Worm (Caenorhabditis elegans) whole organism, L4/young adult: ENCODE results near the gene C46G7.2.
"Not testable (repeated sequence)": the region's sequence is repeated elsewhere in the genome, so short reads cannot be mapped to it uniquely, and the experiment has no call there.

Source experiments
- W03F9.2 ChIP-seq: fragments of 150-350 bp; optimal IDR thresholded peaks from 2 replicates; lab custom pipeline; 2014; ENCODE audit warnings: missing biosample characterization, missing genetic modification characterization
- dao-5 ChIP-seq: sonication (generic microtip); optimal IDR thresholded peaks from 2 replicates; lab custom pipeline; 2016; ENCODE audit warnings: missing genotype, missing genetic modification characterization, moderate library complexity, missing compliant biosample characterization
- him-1 ChIP-seq: sonication (generic microtip); optimal IDR thresholded peaks from 2 replicates; lab custom pipeline; 2016; ENCODE audit warnings: missing genotype, missing genetic modification reagents, missing genetic modification characterization, missing compliant biosample characterization

Gene C46G7.2

ce11 chrIV:6013853-6014252 lies 1.1 kb upstream of the C46G7.2 start:
- TF ChIP-seq W03F9.2: no peak
- TF ChIP-seq dao-5: no peak
- no peak for TF ChIP-seq him-1

- TF ChIP-seq W03F9.2: no peak
- no peak for TF ChIP-seq dao-5
- TF ChIP-seq him-1: no peak
Measured at ce11 chrIV:6017664-6018063, 2.7 kb downstream of the C46G7.2 start, which contains the start of gene C46G7.1. C46G7.1 (plus strand) TSS chrIV:6018003.

- TF ChIP-seq him-1 (no peak), dao-5 (no peak), W03F9.2 (no peak)
Measured at ce11 chrIV:6032413-6032812, 17.4 kb downstream of the C46G7.2 start.

ce11 chrIV:6033539-6033938 lies 18.5 kb downstream of the C46G7.2 start, which contains the start of gene pqn-22:
pqn-22 (minus strand) TSS chrIV:6033639.
- TF ChIP-seq dao-5, him-1, W03F9.2: not testable (repeated sequence)

ce11 chrIV:6035113-6035512 lies 20.1 kb downstream of the C46G7.2 start:
- no peak for TF ChIP-seq dao-5
- no peak for TF ChIP-seq him-1
- no peak for TF ChIP-seq W03F9.2

ce11 chrIV:6040676-6041075 lies 25.7 kb downstream of the C46G7.2 start, which contains the start of gene kcc-2:
kcc-2 (plus strand) TSS chrIV:6040976.
- TF ChIP-seq W03F9.2: no peak
- no peak for TF ChIP-seq him-1
- TF ChIP-seq dao-5: no peak

ce11 chrIV:6047164-6047727 lies 32.3 kb downstream of the C46G7.2 start:
- TF ChIP-seq W03F9.2 (no peak), him-1 (no peak), dao-5 (no peak)

- TF ChIP-seq him-1 (no peak), W03F9.2 (no peak), dao-5 (no peak)
Measured at ce11 chrIV:6048462-6048861, 33.5 kb downstream of the C46G7.2 start.

ce11 chrIV:6049062-6049461 lies 34.1 kb downstream of the C46G7.2 start:
- no peak for TF ChIP-seq W03F9.2
- no peak for TF ChIP-seq him-1
- no peak for TF ChIP-seq dao-5

ce11 chrIV:6051884-6052283 lies 36.9 kb downstream of the C46G7.2 start:
- TF ChIP-seq dao-5 (no peak), W03F9.2 (no peak), him-1 (no peak)

- TF ChIP-seq dao-5: no peak
- no peak for TF ChIP-seq him-1
- TF ChIP-seq W03F9.2: no peak
Measured at ce11 chrIV:6053436-6053835, 38.4 kb downstream of the C46G7.2 start.

- TF ChIP-seq him-1 (no peak), W03F9.2 (no peak), dao-5 (no peak)
Measured at ce11 chrIV:6054833-6055232, 39.8 kb downstream of the C46G7.2 start.

- TF ChIP-seq dao-5 (no peak), W03F9.2 (no peak), him-1 (no peak)
Measured at ce11 chrIV:6059702-6060101, 44.7 kb downstream of the C46G7.2 start.

ce11 chrIV:6060912-6061311 lies 45.9 kb downstream of the C46G7.2 start:
- TF ChIP-seq him-1: peak; percentile 53
- no peak for TF ChIP-seq W03F9.2
- no peak for TF ChIP-seq dao-5

- no peak for TF ChIP-seq dao-5
- TF ChIP-seq him-1: no peak
- no peak for TF ChIP-seq W03F9.2
Measured at ce11 chrIV:6062078-6062477, 47.1 kb downstream of the C46G7.2 start.

- no peak for TF ChIP-seq him-1
- no peak for TF ChIP-seq W03F9.2
- no peak for TF ChIP-seq dao-5
Measured at ce11 chrIV:6064657-6065056, 49.7 kb downstream of the C46G7.2 start.

ce11 chrIV:6065186-6065585 lies 50.2 kb downstream of the C46G7.2 start:
- no peak for TF ChIP-seq W03F9.2
- TF ChIP-seq dao-5: no peak
- TF ChIP-seq him-1: no peak
